Worm (Caenorhabditis elegans) whole organism, L4 larva: Measurements from ENCODE around the gene C14C11.4.

Experiments
- Y75B8A.6 ChIP-seq: fragments of 200-800 bp; sonication (Bioruptor generic); IDR thresholded peaks from 2 replicates; pipeline ENCODE4 v1.3.6; 2022; ENCODE audit warnings: missing genetic modification reagents, missing genetic modification characterization, missing compliant biosample characterization
- ama-1 ChIP-seq: fragments of 150-350 bp; optimal IDR thresholded peaks from 2 replicates; lab custom pipeline; 2014; ENCODE audit warnings: inconsistent platforms, mixed read lengths
- lin-13 ChIP-seq: fragments of 150-350 bp; optimal IDR thresholded peaks from 2 replicates; lab custom pipeline; 2014; ENCODE audit warnings: missing biosample characterization, missing genetic modification reagents, missing genetic modification characterization
- lsy-2 ChIP-seq, 2 experiments: fragments of 150-350 bp in 1 of 2; sonication (generic microtip) in 1 of 2; optimal IDR thresholded peaks; 2 replicates each; lab custom pipeline; 2014 to 2017; ENCODE audit warnings: missing biosample characterization in 2 of 2, missing genetic modification characterization in 2 of 2
- nhr-11 ChIP-seq: fragments of 150-350 bp; optimal IDR thresholded peaks from 2 replicates; lab custom pipeline; 2014; ENCODE audit warnings: missing biosample characterization, missing genetic modification characterization
- nhr-237 ChIP-seq: sonication (generic microtip); optimal IDR thresholded peaks from 2 replicates; lab custom pipeline; 2017; ENCODE audit warnings: missing biosample characterization, missing genetic modification characterization
- nhr-41 ChIP-seq: fragments of 200-800 bp; sonication (Bioruptor generic); IDR thresholded peaks from 2 replicates; pipeline ENCODE4 v1.3.6; 2022; ENCODE audit warnings: missing genetic modification reagents, missing genetic modification characterization, missing compliant biosample characterization
- snpc-4 ChIP-seq: fragments of 150-350 bp; optimal IDR thresholded peaks from 2 replicates; lab custom pipeline; 2014; ENCODE audit warnings: missing biosample characterization, missing genetic modification characterization
- unc-39 ChIP-seq: sonication (generic microtip); optimal IDR thresholded peaks from 2 replicates; lab custom pipeline; 2017; ENCODE audit warnings: missing biosample characterization, missing genetic modification characterization
- unc-62 ChIP-seq, 3 experiments: fragments of 150-350 bp in 1 of 3; sonication (generic microtip); optimal IDR thresholded peaks in 2 of 3; peaks in 1 of 3; 1 replicate in 1 of 3; 2 replicates in 2 of 3; lab custom pipeline; 2014 to 2017; ENCODE audit warnings: missing biosample characterization in 3 of 3, missing genetic modification characterization in 3 of 3, missing genetic modification reagents in 3 of 3, missing genotype in 1 of 3

ce11 chrV:5691665-5692407, 44.4 kb downstream of the C14C11.4 start, which contains the start of gene F25B4.8:
- TF ChIP-seq Y75B8A.6 (no peak), lin-13 (GFP tag; lab: Kevin White, UChicago) (no peak), unc-62 (GFP tag; optimal IDR thresholded peaks at IDR 0.05 in 1 of 2; lab: Kevin White, UChicago) (no peak), unc-62 (tag; optimal IDR thresholded peaks at IDR 0.05; lab: Kevin White, UChicago) (no peak), nhr-11 (tag; lab: Kevin White, UChicago) (no peak), ama-1 (lab: Kevin White, UChicago) (no peak), unc-39 (tag; lab: Kevin White, UChicago) (no peak), lsy-2 (tag; optimal IDR thresholded peaks at IDR 0.05; lab: Kevin White, UChicago) (no peak), nhr-41 (GFP tag; lab: Robert Waterston, UW) (no peak), nhr-237 (tag; lab: Kevin White, UChicago) (no peak), snpc-4 (tag; lab: Kevin White, UChicago) (no peak)
